Worm (Caenorhabditis elegans) whole organism, early embryonic: ENCODE data around the gene npp-23.

ENCODE experiments used
- B0310.2 ChIP-seq: sonication (generic microtip); optimal IDR thresholded peaks from 2 replicates; lab custom pipeline; 2016; ENCODE audit warnings: mild to moderate bottlenecking, missing genetic modification characterization, missing compliant biosample characterization
- F13C5.2 ChIP-seq: sonication (generic microtip); optimal IDR thresholded peaks from 2 replicates; lab custom pipeline; 2017; ENCODE audit warnings: mild to moderate bottlenecking, missing genetic modification characterization, inconsistent platforms, missing compliant biosample characterization
- aly-1 ChIP-seq: sonication (generic microtip); optimal IDR thresholded peaks from 2 replicates; lab custom pipeline; 2016; ENCODE audit warnings: missing genetic modification characterization, missing compliant biosample characterization
- ama-1 ChIP-seq: fragments of 150-350 bp; optimal IDR thresholded peaks from 2 replicates; lab custom pipeline; 2014
- ceh-13 ChIP-seq: fragments of 200-800 bp; sonication (Bioruptor generic); optimal IDR thresholded peaks from 2 replicates; lab custom pipeline; 2018; ENCODE audit warnings: mild to moderate bottlenecking, missing genetic modification characterization, missing compliant biosample characterization
- ceh-36 ChIP-seq: sonication (generic microtip); optimal IDR thresholded peaks from 2 replicates; lab custom pipeline; 2016; ENCODE audit warnings: missing genetic modification characterization, inconsistent platforms, missing compliant biosample characterization
- ets-7 ChIP-seq: sonication (generic microtip); optimal IDR thresholded peaks from 2 replicates; lab custom pipeline; 2016; ENCODE audit warnings: missing genotype, missing genetic modification characterization, missing compliant biosample characterization
- flt-1 ChIP-seq: fragments of 200-800 bp; sonication (Bioruptor generic); IDR thresholded peaks from 2 replicates; pipeline ENCODE4 v1.3.6; 2022; ENCODE audit warnings: missing genetic modification characterization, missing compliant biosample characterization
- hmbx-1 ChIP-seq: sonication (generic microtip); optimal IDR thresholded peaks from 2 replicates; lab custom pipeline; 2016; ENCODE audit warnings: mild to moderate bottlenecking, missing genetic modification characterization, missing compliant biosample characterization
- hmg-4 ChIP-seq: fragments of 200-800 bp; sonication (Bioruptor generic); optimal IDR thresholded peaks from 2 replicates; lab custom pipeline; 2018; ENCODE audit warnings: mild to moderate bottlenecking, missing genetic modification characterization, missing compliant biosample characterization
- hnd-1 ChIP-seq: sonication (generic microtip); optimal IDR thresholded peaks from 2 replicates; lab custom pipeline; 2016; ENCODE audit warnings: missing genetic modification characterization, missing compliant biosample characterization
- pes-1 ChIP-seq: fragments of 200-800 bp; sonication (Bioruptor generic); IDR thresholded peaks from 2 replicates; pipeline ENCODE4 v1.3.6; 2022; ENCODE audit warnings: missing genetic modification reagents, missing genetic modification characterization, missing compliant biosample characterization
- scrt-1 ChIP-seq: fragments of 200-800 bp; sonication (Bioruptor generic); IDR thresholded peaks from 2 replicates; pipeline ENCODE4 v1.3.6; 2022; ENCODE audit warnings: missing genetic modification characterization, missing compliant biosample characterization
- sea-1 ChIP-seq: fragments of 200-800 bp; sonication (Bioruptor generic); conservative IDR thresholded peaks from 2 replicates; pipeline ENCODE4 v1.3.6; 2022; ENCODE audit warnings: missing genetic modification characterization, missing compliant biosample characterization
- tbx-11 ChIP-seq: fragments of 200-800 bp; sonication (Bioruptor generic); IDR thresholded peaks from 2 replicates; pipeline ENCODE4 v1.3.6; 2022; ENCODE audit warnings: missing genetic modification characterization, missing compliant biosample characterization
- tbx-37 ChIP-seq: fragments of 200-800 bp; sonication (Bioruptor generic); conservative IDR thresholded peaks from 2 replicates; pipeline ENCODE4 v1.3.6; 2022; ENCODE audit warnings: missing genetic modification reagents, missing genetic modification characterization, missing compliant biosample characterization
- tra-4 ChIP-seq: sonication (generic microtip); optimal IDR thresholded peaks from 2 replicates; lab custom pipeline; 2017; ENCODE audit warnings: missing genetic modification characterization, missing compliant biosample characterization

The npp-23 gene

DNA sequence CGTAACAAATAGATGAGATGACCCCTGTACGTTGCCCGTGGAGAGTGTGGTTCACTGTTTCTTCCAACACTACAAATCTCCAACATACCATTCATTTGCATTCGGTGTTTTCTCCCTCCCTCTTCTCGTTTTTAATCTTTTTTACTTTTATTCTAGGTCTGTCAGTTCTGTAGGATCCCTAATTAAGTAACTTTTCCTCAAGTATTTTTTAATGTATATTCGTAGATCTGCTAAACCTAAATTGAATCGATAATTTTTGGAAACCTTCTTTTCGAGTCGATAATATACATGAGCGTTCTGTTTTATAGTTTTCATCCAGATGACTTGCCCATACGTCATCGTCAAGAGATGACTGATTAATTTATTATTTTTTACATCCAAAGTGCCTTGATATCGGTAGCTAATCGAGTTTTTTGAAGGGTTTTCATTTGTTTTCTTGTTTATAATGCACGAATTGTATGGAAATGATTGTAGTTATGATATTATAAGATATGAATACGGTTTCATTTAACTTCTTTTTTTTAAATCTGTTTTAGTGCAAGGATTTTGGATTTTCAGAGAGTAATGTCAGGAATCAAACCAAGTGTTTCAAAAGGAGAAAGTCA lies 29.2 kb downstream of the npp-23 start, which contains the start of the genes T28C6.11 and T11B7.1:
Gene T28C6.11, minus strand, starts transcription at position 101 of the 605 bp plus-strand sequence.
Gene T11B7.1, plus strand, starts transcription at position 555 of the 605 bp plus-strand sequence.
- TF ChIP-seq ama-1 (lab: Kevin White, UChicago) (no peak), ceh-36 (no peak), hmg-4 (GFP tag; lab: Kevin White, UChicago) (no peak), tra-4 (no peak), ets-7 (tag; lab: Kevin White, UChicago) (no peak), B0310.2 (tag; lab: Kevin White, UChicago) (no peak), F13C5.2 (no peak), pes-1 (GFP tag; lab: Robert Waterston, UW) (no peak), hmbx-1 (tag; lab: Kevin White, UChicago) (no peak), sea-1 (no peak), scrt-1 (GFP tag; lab: Robert Waterston, UW) (no peak), ceh-13 (no peak), tbx-11 (GFP tag; lab: Robert Waterston, UW) (no peak), tbx-37 (GFP tag; lab: Robert Waterston, UW) (no peak), flt-1 (GFP tag; lab: Robert Waterston, UW) (no peak), aly-1 (tag; lab: Kevin White, UChicago) (no peak), hnd-1 (tag; lab: Kevin White, UChicago) (no peak)

ce11 chrIV:8830591-8830990 lies 38.9 kb downstream of the npp-23 start, which contains the start of gene T28C6.8:
T28C6.8 (minus strand) TSS chrIV:8830727.
- TF ChIP-seq pes-1 (GFP tag; lab: Robert Waterston, UW): no peak
- no peak for TF ChIP-seq hnd-1 (tag; lab: Kevin White, UChicago)
- no peak for TF ChIP-seq sea-1
- no peak for TF ChIP-seq tra-4
- no peak for TF ChIP-seq ama-1 (lab: Kevin White, UChicago)
- no peak for TF ChIP-seq hmg-4 (GFP tag; lab: Kevin White, UChicago)
- no peak for TF ChIP-seq F13C5.2
- no peak for TF ChIP-seq ets-7 (tag; lab: Kevin White, UChicago)
- no peak for TF ChIP-seq ceh-13
- TF ChIP-seq scrt-1 (GFP tag; lab: Robert Waterston, UW): no peak
- no peak for TF ChIP-seq ceh-36
- TF ChIP-seq B0310.2 (tag; lab: Kevin White, UChicago): no peak
- TF ChIP-seq hmbx-1 (tag; lab: Kevin White, UChicago): no peak
- TF ChIP-seq tbx-11 (GFP tag; lab: Robert Waterston, UW): no peak
- TF ChIP-seq tbx-37 (GFP tag; lab: Robert Waterston, UW): no peak
- TF ChIP-seq aly-1 (tag; lab: Kevin White, UChicago): no peak

- TF ChIP-seq hmbx-1 (tag; lab: Kevin White, UChicago) (no peak), tbx-11 (GFP tag; lab: Robert Waterston, UW) (no peak), aly-1 (tag; lab: Kevin White, UChicago) (no peak)
Measured at ce11 chrIV:8827500-8827899, 42.0 kb downstream of the npp-23 start, which contains the start of gene T28C6.7. T28C6.7 (plus strand) TSS chrIV:8827800.

DNA sequence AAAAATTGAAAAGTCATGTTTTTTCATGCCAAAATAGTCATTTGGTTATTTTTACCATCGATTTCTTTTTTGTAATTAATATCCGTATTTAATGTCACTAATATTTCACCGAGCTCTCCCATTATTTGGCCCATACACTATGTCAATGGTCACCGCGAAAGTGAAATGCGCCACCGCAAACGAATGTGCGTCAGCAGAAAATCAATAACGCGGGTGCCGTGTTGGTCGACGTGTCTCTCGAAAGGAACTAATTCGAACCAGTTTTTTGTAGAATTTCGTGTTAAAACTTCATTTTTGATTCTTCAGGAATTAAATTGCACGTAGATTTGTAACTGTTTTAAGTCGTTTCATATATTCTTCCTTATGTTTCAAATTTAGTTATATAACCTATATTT lies 42.9 kb downstream of the npp-23 start:
- TF ChIP-seq tra-4 (no peak), ets-7 (tag; lab: Kevin White, UChicago) (no peak), pes-1 (GFP tag; lab: Robert Waterston, UW) (no peak), flt-1 (GFP tag; lab: Robert Waterston, UW) (no peak), F13C5.2 (peak; percentile 35), ceh-36 (no peak), hmg-4 (GFP tag; lab: Kevin White, UChicago) (no peak), hmbx-1 (tag; lab: Kevin White, UChicago) (no peak), aly-1 (tag; lab: Kevin White, UChicago) (no peak), ama-1 (lab: Kevin White, UChicago) (no peak), tbx-37 (GFP tag; lab: Robert Waterston, UW) (0 out of 2 replicates have a peak, but pooled peaks have one; percentile 14), tbx-11 (GFP tag; lab: Robert Waterston, UW) (no peak), scrt-1 (GFP tag; lab: Robert Waterston, UW) (0 out of 2 replicates have a peak, but pooled peaks have one; percentile 33)

DNA sequence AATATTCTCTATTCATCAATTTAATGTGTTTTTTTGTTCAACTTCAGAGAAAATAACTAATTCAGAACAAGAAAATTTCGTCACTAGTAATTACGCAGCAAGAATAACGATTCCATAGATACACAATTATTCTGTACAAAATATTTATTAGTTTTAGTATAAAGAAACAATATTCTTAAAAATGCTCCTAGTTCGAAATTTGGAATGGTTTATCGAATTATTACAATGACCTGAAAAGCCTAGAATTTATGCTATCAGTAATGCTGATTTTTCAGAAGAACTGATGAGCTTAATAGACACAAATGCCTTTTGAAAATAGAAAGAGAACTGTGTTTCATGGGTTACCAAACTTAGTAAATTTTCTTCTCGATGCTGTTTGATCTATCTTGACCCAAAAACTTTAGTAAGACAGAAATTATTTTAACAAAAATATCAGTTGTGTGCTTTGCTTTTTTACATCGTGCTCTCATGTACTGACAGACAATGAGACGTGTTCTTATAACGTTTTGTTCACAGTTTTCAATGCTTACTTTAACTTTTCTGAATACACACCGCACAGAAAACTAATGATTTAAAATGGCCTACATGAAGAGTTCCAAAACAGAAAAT lies 43.4 kb downstream of the npp-23 start:
- no peak for TF ChIP-seq ceh-36
- no peak for TF ChIP-seq hmg-4 (GFP tag; lab: Kevin White, UChicago)
- TF ChIP-seq aly-1 (tag; lab: Kevin White, UChicago): no peak
- TF ChIP-seq pes-1 (GFP tag; lab: Robert Waterston, UW): no peak
- TF ChIP-seq F13C5.2: no peak
- no peak for TF ChIP-seq sea-1
- TF ChIP-seq hnd-1 (tag; lab: Kevin White, UChicago): no peak
- no peak for TF ChIP-seq B0310.2 (tag; lab: Kevin White, UChicago)
- TF ChIP-seq flt-1 (GFP tag; lab: Robert Waterston, UW): no peak
- no peak for TF ChIP-seq ceh-13
- no peak for TF ChIP-seq tra-4
- TF ChIP-seq ets-7 (tag; lab: Kevin White, UChicago): no peak

- no peak for TF ChIP-seq hnd-1 (tag; lab: Kevin White, UChicago)
Measured at ce11 chrIV:8824145-8824833, 45.2 kb downstream of the npp-23 start, which contains the start of the genes col-117 and col-3. col-117 (minus strand) TSS chrIV:8824195. col-3 (plus strand) TSS chrIV:8824783.

DNA sequence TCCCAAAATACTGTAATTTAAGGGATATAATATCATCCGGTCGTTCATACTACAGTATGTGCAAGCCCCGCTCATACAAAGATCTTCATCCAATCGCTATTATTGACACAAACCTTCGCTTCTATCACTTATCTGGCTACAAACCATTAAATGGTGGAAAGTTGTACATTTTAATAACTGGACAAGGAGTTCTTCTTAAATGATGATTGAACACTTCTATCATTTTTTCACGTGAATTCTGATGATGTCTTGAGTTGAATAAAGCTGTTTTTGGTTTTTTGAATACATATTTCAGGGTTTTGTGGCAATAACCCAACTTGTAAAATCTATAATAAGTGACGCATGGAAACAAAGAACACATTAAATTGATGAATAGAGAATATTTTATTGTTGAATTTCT lies 46.9 kb downstream of the npp-23 start:
- TF ChIP-seq tra-4 (no peak), ama-1 (lab: Kevin White, UChicago) (no peak), aly-1 (tag; lab: Kevin White, UChicago) (no peak), flt-1 (GFP tag; lab: Robert Waterston, UW) (no peak), sea-1 (no peak), ceh-36 (no peak), tbx-37 (GFP tag; lab: Robert Waterston, UW) (no peak), tbx-11 (GFP tag; lab: Robert Waterston, UW) (no peak), hmg-4 (GFP tag; lab: Kevin White, UChicago) (no peak), B0310.2 (tag; lab: Kevin White, UChicago) (no peak), hnd-1 (tag; lab: Kevin White, UChicago) (no peak), ets-7 (tag; lab: Kevin White, UChicago) (no peak)
